Fruit fly (Drosophila melanogaster): ENCODE data around the gene ND-42.
A peak's percentile ranks its signal among the peaks of the same experiment; 100 is the strongest.

The ND-42 gene

DNA sequence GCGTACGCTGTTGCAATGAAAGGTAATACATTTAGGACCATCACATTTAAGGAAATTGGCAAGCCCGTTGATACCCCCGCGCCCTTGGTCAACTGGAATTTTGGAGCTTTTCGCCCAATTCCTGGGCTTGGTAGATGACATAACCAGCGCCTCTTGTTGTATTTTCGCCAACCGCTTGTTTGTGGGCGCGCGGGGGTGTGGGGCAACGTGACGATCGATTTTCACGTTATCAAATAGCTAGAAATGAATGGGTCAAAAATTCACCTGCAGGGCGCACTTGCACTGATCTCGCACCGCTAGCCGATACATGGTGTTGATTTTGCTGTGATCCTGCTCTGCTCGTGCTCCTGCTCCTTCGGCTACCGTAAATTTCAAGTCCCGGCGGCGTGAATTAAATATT is 4.9 kb upstream of the ND-42 start (continued):
- TF ChIP-seq HHEX (GFP tag; optimal IDR thresholded peaks at IDR 0.05) (no peak), Optix (GFP tag; IDR thresholded peaks at IDR 0.05) (no peak), vfl (GFP tag; optimal IDR thresholded peaks at IDR 0.05) (no peak), run (tag; optimal IDR thresholded peaks at IDR 0.05) (no peak), CG1792 (GFP tag; optimal IDR thresholded peaks at IDR 0.05) (no peak), crol (GFP tag; IDR thresholded peaks at IDR 0.05) (peak; percentile 96), ftz-f1 (GFP tag; optimal IDR thresholded peaks at IDR 0.05) (no peak), CG2202 (tag; optimal IDR thresholded peaks at IDR 0.05) (no peak), ci (GFP tag; IDR thresholded peaks at IDR 0.05) (no peak), MBD-R2 (GFP tag; IDR thresholded peaks at IDR 0.05) (no peak; the same call in 1 of the 2 replicates), bab2 (GFP tag; optimal IDR thresholded peaks at IDR 0.05) (no peak), dimm (GFP tag; IDR thresholded peaks at IDR 0.05) (no peak), CG9817 (tag; optimal IDR thresholded peaks at IDR 0.05) (no peak), gcm (GFP tag; optimal IDR thresholded peaks at IDR 0.05) (no peak), CG15011 (GFP tag; optimal IDR thresholded peaks at IDR 0.05) (no peak), CG13123 (GFP tag; optimal IDR thresholded peaks at IDR 0.05) (no peak), inv (GFP tag; IDR thresholded peaks at IDR 0.05; ENCODE audit: partially characterized antibody) (no peak), CG15601 (tag; optimal IDR thresholded peaks at IDR 0.05) (no peak), Ravus (GFP tag; IDR thresholded peaks at IDR 0.05) (no peak), HLH4C (GFP tag; IDR thresholded peaks at IDR 0.05; ENCODE audit: partially characterized antibody) (no peak), ab (GFP tag; optimal IDR thresholded peaks at IDR 0.05) (no peak), onecut (GFP tag; IDR thresholded peaks at IDR 0.05) (peak; percentile 91), D19A (tag; optimal IDR thresholded peaks at IDR 0.05) (no peak), phol (tag; optimal IDR thresholded peaks at IDR 0.05) (no peak), ato (GFP tag; IDR thresholded peaks at IDR 0.05; ENCODE audit: partially characterized antibody) (0 out of 2 replicates have a peak, but pooled peaks have one; percentile 11), jigr1 (GFP tag; IDR thresholded peaks at IDR 0.05) (no peak), abd-A (tag; optimal IDR thresholded peaks at IDR 0.05) (no peak), CG15479 (GFP tag; optimal IDR thresholded peaks at IDR 0.05) (no peak), Hr39 (optimal IDR thresholded peaks at IDR 0.05) (no peak), E2f2 (GFP tag; IDR thresholded peaks at IDR 0.05) (peak; percentile 19; the same call in 1 of the 2 replicates), CG34224 (GFP tag; IDR thresholded peaks at IDR 0.05; ENCODE audit: partially characterized antibody) (no peak), luna (GFP tag; optimal IDR thresholded peaks at IDR 0.05) (no peak), dysf (GFP tag; IDR thresholded peaks at IDR 0.05) (no peak), Usf (GFP tag; optimal IDR thresholded peaks at IDR 0.05) (no peak), Mad (GFP tag; optimal IDR thresholded peaks at IDR 0.05) (no peak), pho (GFP tag; optimal IDR thresholded peaks at IDR 0.05) (no peak), CG17328 (GFP tag; IDR thresholded peaks at IDR 0.05) (no peak), hb (GFP tag; IDR thresholded peaks at IDR 0.05; ENCODE audit: partially characterized antibody) (no peak), MESR4 (GFP tag; optimal IDR thresholded peaks at IDR 0.05) (peak; percentile 66), GATAe (GFP tag; conservative IDR thresholded peaks at IDR 0.05) (no peak), crc (GFP tag; optimal IDR thresholded peaks at IDR 0.05) (no peak)

DNA sequence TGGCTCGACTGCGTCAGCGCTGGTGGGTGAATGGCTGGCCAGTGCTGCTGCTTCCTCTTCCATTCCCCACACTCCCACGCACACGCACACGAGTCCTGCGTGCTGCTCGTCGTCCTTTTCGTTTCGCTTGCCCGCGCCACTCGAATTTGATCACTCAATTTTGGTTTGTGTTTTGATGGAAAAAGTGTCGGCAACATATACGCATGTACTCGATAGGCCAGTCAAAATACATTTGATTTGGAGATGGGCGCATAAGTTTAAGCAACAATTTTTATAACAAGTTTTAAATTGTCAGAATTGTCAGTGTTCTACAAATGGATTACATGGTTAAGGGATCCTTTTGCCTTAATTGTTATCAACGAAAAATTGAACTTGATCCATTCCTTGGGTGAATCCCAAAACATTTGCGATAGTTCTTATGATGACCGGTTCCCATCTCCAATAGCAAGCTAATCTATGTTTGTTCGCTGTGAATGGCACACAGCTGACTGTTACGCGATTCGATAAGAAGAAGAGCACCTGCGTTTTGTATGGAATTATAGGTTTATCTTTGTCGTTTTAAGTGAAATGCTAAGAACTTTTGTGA is 4.4 kb upstream of the ND-42 start, which contains the start of the genes Mitofilin and mRpL35:
Gene Mitofilin, minus strand, starts transcription at position 295 of the 586 bp plus-strand sequence.
Gene mRpL35, plus strand, starts transcription at position 487 of the 586 bp plus-strand sequence.
- TF ChIP-seq NC2α (GFP tag; optimal IDR thresholded peaks at IDR 0.05), result no peak
- TF ChIP-seq CG9876 (GFP tag; optimal IDR thresholded peaks at IDR 0.05), result peak; percentile 43
- peak; percentile 53 for TF ChIP-seq bbx (GFP tag; IDR thresholded peaks at IDR 0.05; ENCODE audit: partially characterized antibody)
- peak; percentile 36 to 52 for TF ChIP-seq chif (GFP tag; optimal IDR thresholded peaks at IDR 0.05)
- TF ChIP-seq zfh2 (GFP tag; optimal IDR thresholded peaks at IDR 0.05), result peak; percentile 81
- TF ChIP-seq fd64A (GFP tag; optimal IDR thresholded peaks at IDR 0.05), result no peak
- TF ChIP-seq MBD-R2 (GFP tag; IDR thresholded peaks at IDR 0.05), result peak; percentile 78
- peak; percentile 21 for TF ChIP-seq Dek (tag; optimal IDR thresholded peaks at IDR 0.05)
- TF ChIP-seq gsb-n (tag; optimal IDR thresholded peaks at IDR 0.05), result no peak
- no peak for TF ChIP-seq fd102C (GFP tag; optimal IDR thresholded peaks at IDR 0.05)
- peak; percentile 51 for TF ChIP-seq pb (GFP tag; optimal IDR thresholded peaks at IDR 0.05)
- peak; percentile 99 for TF ChIP-seq CG9437 (GFP tag; optimal IDR thresholded peaks at IDR 0.05)
- no peak for TF ChIP-seq CG17612 (GFP tag; IDR thresholded peaks at IDR 0.05)
- TF ChIP-seq peb (GFP tag; IDR thresholded peaks at IDR 0.05), result no peak

All from whole organism, embryonic.